Fruit fly (Drosophila melanogaster): Measurements from ENCODE around the gene CG9926.
A peak's percentile ranks its signal among the peaks of the same experiment; 100 is the strongest.

The CG9926 gene

DNA sequence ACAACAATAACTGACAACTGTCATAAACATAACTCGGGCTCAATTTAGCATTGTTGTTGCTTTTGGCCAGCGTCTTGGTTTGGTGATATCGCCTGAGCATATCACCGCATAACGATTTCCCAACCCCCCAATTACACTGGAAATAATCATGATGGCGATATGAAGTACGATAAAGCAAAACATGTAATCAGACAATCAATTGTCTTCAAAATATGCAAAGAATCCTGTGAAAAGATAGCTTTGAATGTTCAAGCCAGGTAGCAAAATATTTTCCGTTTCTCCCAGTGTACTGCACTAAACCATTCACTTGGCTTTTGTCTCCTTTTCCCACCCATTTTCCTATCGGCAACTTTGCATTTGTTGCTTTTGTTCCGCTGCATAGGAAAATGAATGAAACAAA is 48.6 kb upstream of the CG9926 start (continued):
- no peak for TF ChIP-seq fd59A (GFP tag; optimal IDR thresholded peaks at IDR 0.05)
- TF ChIP-seq acj6 (GFP tag; optimal IDR thresholded peaks at IDR 0.05): peak; percentile 24
- TF ChIP-seq CG8119 (GFP tag; IDR thresholded peaks at IDR 0.05): peak; percentile 90
- no peak for TF ChIP-seq CG1621 (tag; optimal IDR thresholded peaks at IDR 0.05)
- TF ChIP-seq pdm3 (GFP tag; optimal IDR thresholded peaks at IDR 0.05): peak; percentile 60
- TF ChIP-seq Smox (GFP tag; optimal IDR thresholded peaks at IDR 0.05): no peak
- peak; percentile 92 for TF ChIP-seq eg (GFP tag; IDR thresholded peaks at IDR 0.05)
- peak; percentile 87 for TF ChIP-seq CG6276 (GFP tag; optimal IDR thresholded peaks at IDR 0.05)
- TF ChIP-seq dsx (GFP tag; optimal IDR thresholded peaks at IDR 0.05; ENCODE audit: poor library complexity, severe bottlenecking): no peak
- no peak for TF ChIP-seq CG6854 (GFP tag; optimal IDR thresholded peaks at IDR 0.05)
- TF ChIP-seq vri (GFP tag; optimal IDR thresholded peaks at IDR 0.05): no peak

DNA sequence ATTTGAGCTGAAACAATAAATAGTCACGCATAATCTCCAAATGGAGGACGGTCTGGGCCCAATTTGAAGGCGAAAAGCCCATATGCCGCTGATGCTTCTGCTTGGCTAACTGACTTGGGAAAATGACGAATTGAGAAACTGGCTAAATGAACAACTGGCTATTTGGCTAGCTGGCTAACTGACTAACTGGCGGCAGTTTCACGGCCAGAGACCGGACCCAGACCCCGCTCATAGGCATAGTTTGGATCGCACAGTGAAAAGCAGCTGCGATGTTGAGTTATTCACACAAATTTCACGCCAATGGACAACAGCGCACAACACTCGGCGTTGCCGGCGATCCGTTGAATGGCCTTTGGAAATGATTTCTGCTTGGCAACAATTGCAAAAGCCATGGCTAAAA is 47.7 kb upstream of the CG9926 start:
- no peak for TF ChIP-seq topi (GFP tag; optimal IDR thresholded peaks at IDR 0.05)
- no peak for TF ChIP-seq lz (GFP tag; optimal IDR thresholded peaks at IDR 0.05)
- no peak for TF ChIP-seq CG31627 (GFP tag; optimal IDR thresholded peaks at IDR 0.05)
- TF ChIP-seq eg (GFP tag; IDR thresholded peaks at IDR 0.05): no peak
- TF ChIP-seq CG11762 (GFP tag; optimal IDR thresholded peaks at IDR 0.05; ENCODE audit: insufficient read depth): no peak
- no peak for TF ChIP-seq CG9139 (GFP tag; optimal IDR thresholded peaks at IDR 0.05)
- no peak for TF ChIP-seq Sox14 (GFP tag; optimal IDR thresholded peaks at IDR 0.05)

- TF ChIP-seq CG10669 (GFP tag; optimal IDR thresholded peaks at IDR 0.05) (no peak), Sox15 (GFP tag; optimal IDR thresholded peaks at IDR 0.05) (no peak), net (GFP tag; optimal IDR thresholded peaks at IDR 0.05) (no peak), Sox102F (GFP tag; optimal IDR thresholded peaks at IDR 0.05) (no peak), fd85E (GFP tag; optimal IDR thresholded peaks at IDR 0.05) (no peak), achi (GFP tag; optimal IDR thresholded peaks at IDR 0.05) (no peak), Eip78C (GFP tag) (peak; percentile 37), dac (GFP tag; optimal IDR thresholded peaks at IDR 0.05) (no peak), CG3919 (GFP tag; optimal IDR thresholded peaks at IDR 0.05) (no peak), Eip93F (GFP tag; optimal IDR thresholded peaks at IDR 0.05) (no peak), Ets21C (GFP tag; optimal IDR thresholded peaks at IDR 0.05) (no peak), fkh (GFP tag; optimal IDR thresholded peaks at IDR 0.05) (peak; percentile 10), lz (GFP tag; optimal IDR thresholded peaks at IDR 0.05) (no peak), CG16779 (tag; optimal IDR thresholded peaks at IDR 0.05) (no peak)
These were observed 47.2 kb upstream of the CG9926 start for dm6 chr3R:13998162-13998561.

DNA sequence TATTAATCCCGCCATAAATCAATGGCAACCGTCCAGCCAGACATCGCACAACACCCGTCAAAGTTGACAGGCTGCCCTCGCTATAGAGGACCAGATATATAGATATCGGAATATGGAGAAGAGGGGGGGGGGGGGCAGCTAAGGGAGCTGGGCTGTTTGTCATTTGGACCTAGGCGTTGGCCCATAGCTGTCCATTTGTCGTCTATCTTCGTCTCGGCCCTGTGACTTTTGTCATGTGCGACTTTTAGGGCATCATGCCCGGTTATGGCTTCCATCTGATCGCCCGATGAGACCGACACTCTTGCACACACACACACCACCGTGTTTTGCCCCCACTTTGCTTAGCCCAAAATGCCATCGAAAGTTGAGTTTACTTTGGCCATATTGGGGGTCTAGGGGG is 46.8 kb upstream of the CG9926 start:
- TF ChIP-seq dac (GFP tag; optimal IDR thresholded peaks at IDR 0.05): no peak
- TF ChIP-seq acj6 (GFP tag; optimal IDR thresholded peaks at IDR 0.05): no peak
- TF ChIP-seq Lpt (GFP tag; optimal IDR thresholded peaks at IDR 0.05): no peak
- no peak for TF ChIP-seq Blimp-1 (GFP tag; optimal IDR thresholded peaks at IDR 0.05)
- TF ChIP-seq topi (GFP tag; optimal IDR thresholded peaks at IDR 0.05): no peak
- no peak for TF ChIP-seq lz (GFP tag; optimal IDR thresholded peaks at IDR 0.05)
- TF ChIP-seq CG6792 (GFP tag; optimal IDR thresholded peaks at IDR 0.05): no peak
- TF ChIP-seq Met (GFP tag; optimal IDR thresholded peaks at IDR 0.05): no peak
- TF ChIP-seq Smox (GFP tag; optimal IDR thresholded peaks at IDR 0.05): no peak
- no peak for TF ChIP-seq OdsH (GFP tag; optimal IDR thresholded peaks at IDR 0.05)
- no peak for TF ChIP-seq CG11902 (GFP tag; optimal IDR thresholded peaks at IDR 0.05)
- TF ChIP-seq CG9139 (GFP tag; optimal IDR thresholded peaks at IDR 0.05): no peak
- TF ChIP-seq Sox15 (GFP tag; optimal IDR thresholded peaks at IDR 0.05): no peak

All from whole organism, prepupa.